Worm (Caenorhabditis elegans) whole organism, L4/young adult: ENCODE data around the gene T06C10.3.

Experiments
- W03F9.2 ChIP-seq: fragments of 150-350 bp; optimal IDR thresholded peaks from 2 replicates; lab custom pipeline; 2014; ENCODE audit warnings: missing biosample characterization, missing genetic modification characterization
- dao-5 ChIP-seq: sonication (generic microtip); optimal IDR thresholded peaks from 2 replicates; lab custom pipeline; 2016; ENCODE audit warnings: missing genotype, missing genetic modification characterization, moderate library complexity, missing compliant biosample characterization
- him-1 ChIP-seq: sonication (generic microtip); optimal IDR thresholded peaks from 2 replicates; lab custom pipeline; 2016; ENCODE audit warnings: missing genotype, missing genetic modification reagents, missing genetic modification characterization, missing compliant biosample characterization

The T06C10.3 gene

ce11 chrIV:7909455-7910141 lies 39.0 kb downstream of the T06C10.3 start:
- peak; percentile 33 for TF ChIP-seq W03F9.2
- no peak for TF ChIP-seq dao-5 (tag; lab: Kevin White, UChicago)

ce11 chrIV:7910197-7910735 lies 39.7 kb downstream of the T06C10.3 start, which contains the start of the genes npp-27 and ntl-4:
npp-27 (minus strand) TSS chrIV:7910247.
ntl-4 (plus strand) TSS chrIV:7910575.
- no peak for TF ChIP-seq dao-5 (tag; lab: Kevin White, UChicago)
- no peak for TF ChIP-seq W03F9.2
- TF ChIP-seq him-1, result no peak

ce11 chrIV:7914991-7915390 lies 44.4 kb downstream of the T06C10.3 start, which contains the start of gene C49H3.4:
C49H3.4 (plus strand) TSS chrIV:7915291.
- TF ChIP-seq W03F9.2 (no peak), dao-5 (tag; lab: Kevin White, UChicago) (no peak), him-1 (no peak)

- TF ChIP-seq him-1, result no peak
- no peak for TF ChIP-seq dao-5 (tag; lab: Kevin White, UChicago)
- TF ChIP-seq W03F9.2, result no peak
These were observed 46.4 kb downstream of the T06C10.3 start for ce11 chrIV:7916907-7917306.

- TF ChIP-seq W03F9.2, result no peak
- no peak for TF ChIP-seq him-1
- TF ChIP-seq dao-5 (tag; lab: Kevin White, UChicago), result no peak
These were observed 47.3 kb downstream of the T06C10.3 start for ce11 chrIV:7917881-7918280.

ce11 chrIV:7920126-7920525 lies 49.6 kb downstream of the T06C10.3 start, which contains the start of gene C49H3.16:
C49H3.16 (plus strand) TSS chrIV:7920426.
- no peak for TF ChIP-seq W03F9.2
- no peak for TF ChIP-seq dao-5 (tag; lab: Kevin White, UChicago)
- no peak for TF ChIP-seq him-1
